Worm (Caenorhabditis elegans): Measurements from ENCODE around the gene T14B4.5.

Gene T14B4.5

ce11 chrII:6695388-6695787, 21.3 kb upstream of the T14B4.5 start, which contains the start of gene C18H9.5:
TSS of gene C18H9.5 (minus strand) at chrII:6695566.
- TF ChIP-seq ztf-29 (GFP tag; IDR thresholded peaks at IDR 0.05) (no peak), ztf-23 (GFP tag; IDR thresholded peaks at IDR 0.05) (no peak), klf-2 (GFP tag; conservative IDR thresholded peaks at IDR 0.05) (no peak), ref-1 (GFP tag; conservative IDR thresholded peaks at IDR 0.05) (no peak), med-1 (GFP tag; optimal IDR thresholded peaks at IDR 0.05; ENCODE audit: insufficient read depth) (no peak), cog-1 (tag; optimal IDR thresholded peaks at IDR 0.05) (no peak), flt-1 (GFP tag; IDR thresholded peaks at IDR 0.05) (no peak), tab-1 (GFP tag; IDR thresholded peaks at IDR 0.05) (no peak), T22C8.4 (GFP tag; IDR thresholded peaks at IDR 0.05) (no peak)

- TF ChIP-seq tab-1 (GFP tag; IDR thresholded peaks at IDR 0.05), result no peak
These were observed 17.9 kb upstream of the T14B4.5 start, which contains the start of gene C18H9.1 for ce11 chrII:6698784-6699183. TSS of gene C18H9.1 (plus strand) at chrII:6699084.

ce11 chrII:6701497-6701896, 15.2 kb upstream of the T14B4.5 start, which contains the start of gene C18H9.6:
TSS of gene C18H9.6 (minus strand) at chrII:6701625.
- no peak for TF ChIP-seq cog-1 (tag; optimal IDR thresholded peaks at IDR 0.05)
- TF ChIP-seq klf-2 (GFP tag; conservative IDR thresholded peaks at IDR 0.05), result no peak
- TF ChIP-seq T22C8.4 (GFP tag; IDR thresholded peaks at IDR 0.05), result no peak
- TF ChIP-seq ref-1 (GFP tag; conservative IDR thresholded peaks at IDR 0.05), result no peak
- no peak for TF ChIP-seq med-1 (GFP tag; optimal IDR thresholded peaks at IDR 0.05; ENCODE audit: insufficient read depth)
- no peak for TF ChIP-seq ztf-29 (GFP tag; IDR thresholded peaks at IDR 0.05)
- no peak for TF ChIP-seq flt-1 (GFP tag; IDR thresholded peaks at IDR 0.05)
- TF ChIP-seq ztf-23 (GFP tag; IDR thresholded peaks at IDR 0.05), result no peak
- no peak for TF ChIP-seq tab-1 (GFP tag; IDR thresholded peaks at IDR 0.05)

ce11 chrII:6705593-6706228, 11.0 kb upstream of the T14B4.5 start, which contains the start of gene rpy-1:
TSS of gene rpy-1 (minus strand) at chrII:6705643.
- TF ChIP-seq ref-1 (GFP tag; conservative IDR thresholded peaks at IDR 0.05) (no peak), med-1 (GFP tag; optimal IDR thresholded peaks at IDR 0.05; ENCODE audit: insufficient read depth) (no peak), cog-1 (tag; optimal IDR thresholded peaks at IDR 0.05) (no peak), ztf-29 (GFP tag; IDR thresholded peaks at IDR 0.05) (no peak), tab-1 (GFP tag; IDR thresholded peaks at IDR 0.05) (no peak), flt-1 (GFP tag; IDR thresholded peaks at IDR 0.05) (no peak), klf-2 (GFP tag; conservative IDR thresholded peaks at IDR 0.05) (no peak), T22C8.4 (GFP tag; IDR thresholded peaks at IDR 0.05) (no peak), ztf-23 (GFP tag; IDR thresholded peaks at IDR 0.05) (no peak)

ce11 chrII:6706552-6707091, 10.0 kb upstream of the T14B4.5 start:
- no peak for TF ChIP-seq flt-1 (GFP tag; IDR thresholded peaks at IDR 0.05)
- no peak for TF ChIP-seq ztf-23 (GFP tag; IDR thresholded peaks at IDR 0.05)
- no peak for TF ChIP-seq tab-1 (GFP tag; IDR thresholded peaks at IDR 0.05)
- TF ChIP-seq ref-1 (GFP tag; conservative IDR thresholded peaks at IDR 0.05), result no peak
- no peak for TF ChIP-seq med-1 (GFP tag; optimal IDR thresholded peaks at IDR 0.05; ENCODE audit: insufficient read depth)
- TF ChIP-seq ztf-29 (GFP tag; IDR thresholded peaks at IDR 0.05), result no peak
- no peak for TF ChIP-seq cog-1 (tag; optimal IDR thresholded peaks at IDR 0.05)
- TF ChIP-seq klf-2 (GFP tag; conservative IDR thresholded peaks at IDR 0.05), result no peak
- no peak for TF ChIP-seq T22C8.4 (GFP tag; IDR thresholded peaks at IDR 0.05)

- TF ChIP-seq med-1 (GFP tag; optimal IDR thresholded peaks at IDR 0.05; ENCODE audit: insufficient read depth), result no peak
- no peak for TF ChIP-seq cog-1 (tag; optimal IDR thresholded peaks at IDR 0.05)
- TF ChIP-seq tab-1 (GFP tag; IDR thresholded peaks at IDR 0.05), result no peak
- no peak for TF ChIP-seq ztf-23 (GFP tag; IDR thresholded peaks at IDR 0.05)
- no peak for TF ChIP-seq flt-1 (GFP tag; IDR thresholded peaks at IDR 0.05)
These were observed 9.0 kb upstream of the T14B4.5 start for ce11 chrII:6707496-6708260.

- no peak for TF ChIP-seq med-1 (GFP tag; optimal IDR thresholded peaks at IDR 0.05; ENCODE audit: insufficient read depth)
These were observed 7.7 kb upstream of the T14B4.5 start for ce11 chrII:6708980-6709379.

ce11 chrII:6709680-6710079, 7.0 kb upstream of the T14B4.5 start:
- TF ChIP-seq klf-2 (GFP tag; conservative IDR thresholded peaks at IDR 0.05) (no peak), tab-1 (GFP tag; IDR thresholded peaks at IDR 0.05) (no peak), ref-1 (GFP tag; conservative IDR thresholded peaks at IDR 0.05) (no peak)

ce11 chrII:6710596-6710995, 6.1 kb upstream of the T14B4.5 start:
- TF ChIP-seq T22C8.4 (GFP tag; IDR thresholded peaks at IDR 0.05), result no peak
- TF ChIP-seq med-1 (GFP tag; optimal IDR thresholded peaks at IDR 0.05; ENCODE audit: insufficient read depth), result no peak
- TF ChIP-seq flt-1 (GFP tag; IDR thresholded peaks at IDR 0.05), result no peak
- TF ChIP-seq klf-2 (GFP tag; conservative IDR thresholded peaks at IDR 0.05), result no peak
- no peak; the same call in 1 of the 2 replicates for TF ChIP-seq ztf-23 (GFP tag; IDR thresholded peaks at IDR 0.05)
- TF ChIP-seq ref-1 (GFP tag; conservative IDR thresholded peaks at IDR 0.05), result no peak
- TF ChIP-seq tab-1 (GFP tag; IDR thresholded peaks at IDR 0.05), result no peak
- no peak for TF ChIP-seq ztf-29 (GFP tag; IDR thresholded peaks at IDR 0.05)
- TF ChIP-seq cog-1 (tag; optimal IDR thresholded peaks at IDR 0.05), result no peak

Measured in whole organism, midembryonic.